Worm (Caenorhabditis elegans) whole organism, young adult: ENCODE measurements around the gene C39E9.12.

Source experiments
- F55B11.4 ChIP-seq: sonication (generic microtip); optimal IDR thresholded peaks from 2 replicates; lab custom pipeline; 2016; ENCODE audit warnings: missing compliant biosample characterization, missing genetic modification characterization, borderline replicate concordance; ENCODE audit not compliant: insufficient read depth
- athp-1 ChIP-seq: sonication (generic microtip); optimal IDR thresholded peaks from 2 replicates; lab custom pipeline; 2017; ENCODE audit warnings: mild to moderate bottlenecking, missing genetic modification characterization, missing compliant biosample characterization
- snpc-1.3 ChIP-seq: sonication (generic microtip); optimal IDR thresholded peaks from 2 replicates; lab custom pipeline; 2017; ENCODE audit warnings: missing genetic modification characterization, mild to moderate bottlenecking, missing compliant biosample characterization, antibody characterized with exemption, moderate library complexity, missing genotype, missing genetic modification reagents; ENCODE audit not compliant: insufficient read depth
- unc-62 ChIP-seq: fragments of 150-350 bp; optimal IDR thresholded peaks from 2 replicates; lab custom pipeline; 2014; ENCODE audit warnings: missing biosample characterization, missing genetic modification reagents, missing genetic modification characterization

DNA sequence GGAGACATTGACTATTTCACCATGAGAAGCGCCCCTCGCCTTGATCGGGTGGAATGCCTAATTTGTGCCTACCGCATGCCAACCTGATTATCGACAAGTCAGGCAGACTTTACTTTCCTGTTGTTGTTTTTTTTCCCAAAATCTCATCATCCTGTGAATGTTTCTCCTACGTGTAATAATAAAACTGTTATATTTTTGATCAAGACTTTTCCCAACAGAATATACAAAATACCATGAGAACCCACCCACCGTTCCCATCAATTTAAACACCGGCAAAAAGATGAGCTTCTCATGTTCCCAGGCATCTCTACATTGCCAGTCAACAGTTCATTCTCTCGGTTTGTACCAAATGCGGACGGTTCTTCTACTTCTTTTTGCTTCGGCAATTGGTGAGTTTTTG lies 47.0 kb upstream of the C39E9.12 start, which contains the start of gene scl-9:
- TF ChIP-seq F55B11.4 = no peak
- TF ChIP-seq athp-1 = no peak
- TF ChIP-seq unc-62 (GFP tag; lab: Kevin White, UChicago) = no peak
- no peak for TF ChIP-seq snpc-1.3 (tag; lab: Kevin White, UChicago)
